Worm (Caenorhabditis elegans) whole organism, L4 larva: ENCODE results near the gene C48D5.3.

Experiments used
- F10B5.3 ChIP-seq: sonication (generic microtip); optimal IDR thresholded peaks from 2 replicates; lab custom pipeline; 2016; ENCODE audit warnings: mild to moderate bottlenecking, missing genetic modification characterization, missing compliant biosample characterization
- F26F4.8 ChIP-seq: fragments of 200-800 bp; sonication (Bioruptor generic); conservative IDR thresholded peaks from 2 replicates; pipeline ENCODE4 v1.3.6; 2022; ENCODE audit warnings: missing genetic modification characterization, missing compliant biosample characterization
- Y75B8A.6 ChIP-seq: fragments of 200-800 bp; sonication (Bioruptor generic); IDR thresholded peaks from 2 replicates; pipeline ENCODE4 v1.3.6; 2022; ENCODE audit warnings: missing genetic modification reagents, missing genetic modification characterization, missing compliant biosample characterization
- aha-1 ChIP-seq: fragments of 150-350 bp; peaks from one replicate; lab custom pipeline; 2014; ENCODE audit warnings: missing biosample characterization, missing genetic modification characterization
- ama-1 ChIP-seq: fragments of 150-350 bp; optimal IDR thresholded peaks from 2 replicates; lab custom pipeline; 2014; ENCODE audit warnings: inconsistent platforms, mixed read lengths
- attf-4 ChIP-seq: sonication (generic microtip); optimal IDR thresholded peaks from 3 replicates; lab custom pipeline; 2017; ENCODE audit warnings: missing biosample characterization, missing genetic modification characterization
- ceh-20 ChIP-seq: fragments of 200-800 bp; sonication (Bioruptor generic); IDR thresholded peaks from 2 replicates; pipeline ENCODE4 v1.3.6; 2022; ENCODE audit warnings: missing genetic modification reagents, missing genetic modification characterization, missing compliant biosample characterization
- ceh-44 ChIP-seq: fragments of 200-800 bp; sonication (Bioruptor generic); IDR thresholded peaks from 2 replicates; pipeline ENCODE4 v1.3.6; 2022; ENCODE audit warnings: missing genetic modification reagents, missing genetic modification characterization, missing compliant biosample characterization
- ceh-82 ChIP-seq: sonication (generic microtip); optimal IDR thresholded peaks from 2 replicates; lab custom pipeline; 2017; ENCODE audit warnings: missing biosample characterization, missing genetic modification characterization
- ces-1 ChIP-seq: fragments of 150-350 bp; sonication (generic microtip); optimal IDR thresholded peaks from 4 replicates; lab custom pipeline; 2014; ENCODE audit warnings: missing biosample characterization, missing genetic modification reagents, missing genetic modification characterization
- daf-16 ChIP-seq, 3 experiments: sonication (generic microtip); optimal IDR thresholded peaks; 2 replicates each; lab custom pipeline; 2016 to 2017; ENCODE audit warnings: missing genetic modification characterization in 3 of 3, missing genetic modification reagents in 3 of 3, mild to moderate bottlenecking in 2 of 3, missing compliant biosample characterization in 2 of 3, missing biosample characterization in 1 of 3, moderate library complexity in 1 of 3
- daf-19 ChIP-seq: fragments of 200-800 bp; sonication (Bioruptor generic); conservative IDR thresholded peaks from 2 replicates; pipeline ENCODE4 v1.3.6; 2022; ENCODE audit warnings: missing genetic modification characterization, missing compliant biosample characterization
- dmd-8 ChIP-seq: fragments of 200-800 bp; sonication (Bioruptor generic); IDR thresholded peaks from 2 replicates; pipeline ENCODE4 v1.3.6; 2022; ENCODE audit warnings: missing genetic modification characterization, missing compliant biosample characterization
- duxl-1 ChIP-seq: sonication (generic microtip); optimal IDR thresholded peaks from 2 replicates; lab custom pipeline; 2016; ENCODE audit warnings: mild to moderate bottlenecking, missing genetic modification characterization, moderate library complexity, missing compliant biosample characterization; ENCODE audit not compliant: poor library complexity
- dve-1 ChIP-seq: sonication (generic microtip); optimal IDR thresholded peaks from 2 replicates; lab custom pipeline; 2017; ENCODE audit warnings: antibody characterized with exemption, mild to moderate bottlenecking, missing genetic modification characterization, missing compliant biosample characterization; ENCODE audit not compliant: insufficient read depth
- egl-43 ChIP-seq: fragments of 200-800 bp; sonication (Bioruptor generic); IDR thresholded peaks from 2 replicates; pipeline ENCODE4 v1.3.6; 2022; ENCODE audit warnings: missing genetic modification reagents, missing genetic modification characterization, missing compliant biosample characterization
- fos-1 ChIP-seq: fragments of 150-350 bp; optimal IDR thresholded peaks from 2 replicates; lab custom pipeline; 2014; ENCODE audit warnings: missing biosample characterization, missing genetic modification characterization
- hlh-11 ChIP-seq: fragments of 200-800 bp; sonication (Bioruptor generic); optimal IDR thresholded peaks from 2 replicates; lab custom pipeline; 2018; ENCODE audit warnings: mild to moderate bottlenecking, missing genetic modification characterization, missing compliant biosample characterization
- hlh-30 ChIP-seq: sonication (generic microtip); optimal IDR thresholded peaks from 2 replicates; lab custom pipeline; 2017; ENCODE audit warnings: antibody characterized with exemption, mild to moderate bottlenecking, missing genetic modification characterization, missing compliant biosample characterization; ENCODE audit not compliant: insufficient read depth
- lim-7 ChIP-seq: fragments of 200-800 bp; sonication (Bioruptor generic); IDR thresholded peaks from 2 replicates; pipeline ENCODE4 v1.3.6; 2022; ENCODE audit warnings: missing genetic modification characterization, missing compliant biosample characterization
- lin-15B ChIP-seq: fragments of 150-350 bp; sonication (generic microtip); optimal IDR thresholded peaks from 3 replicates; lab custom pipeline; 2014; ENCODE audit warnings: missing biosample characterization, missing genetic modification characterization
- lin-38 ChIP-seq: fragments of 200-800 bp; sonication (Bioruptor generic); IDR thresholded peaks from 2 replicates; pipeline ENCODE4 v1.3.6; 2022; ENCODE audit warnings: missing genetic modification reagents, missing genetic modification characterization, missing compliant biosample characterization
- lin-39 ChIP-seq: fragments of 150-350 bp; optimal IDR thresholded peaks from 2 replicates; lab custom pipeline; 2014; ENCODE audit warnings: missing biosample characterization, missing genetic modification reagents, missing genetic modification characterization
- lsy-2 ChIP-seq, 2 experiments: fragments of 150-350 bp in 1 of 2; sonication (generic microtip) in 1 of 2; optimal IDR thresholded peaks; 2 replicates each; lab custom pipeline; 2014 to 2017; ENCODE audit warnings: missing biosample characterization in 2 of 2, missing genetic modification characterization in 2 of 2
- madf-5 ChIP-seq, 2 experiments: fragments of 200-800 bp; sonication (Bioruptor generic); IDR thresholded peaks; 2 replicates each; pipeline ENCODE4 v1.3.6; 2022; ENCODE audit warnings: missing compliant biosample characterization in 2 of 2, missing genetic modification characterization in 2 of 2
- mdt-29 ChIP-seq: fragments of 200-800 bp; sonication (Bioruptor generic); IDR thresholded peaks from 2 replicates; pipeline ENCODE4 v1.3.6; 2022; ENCODE audit warnings: missing genetic modification reagents, missing genetic modification characterization, missing compliant biosample characterization
- mep-1 ChIP-seq: fragments of 150-350 bp; sonication (generic microtip); optimal IDR thresholded peaks from 3 replicates; lab custom pipeline; 2014; ENCODE audit warnings: missing biosample characterization, missing genetic modification characterization
- mxl-3 ChIP-seq: fragments of 200-800 bp; sonication (Bioruptor generic); optimal IDR thresholded peaks from 2 replicates; lab custom pipeline; 2018; ENCODE audit warnings: mild to moderate bottlenecking, missing genetic modification characterization, missing compliant biosample characterization
- nhr-10 ChIP-seq: fragments of 150-350 bp; optimal IDR thresholded peaks from 2 replicates; lab custom pipeline; 2014; ENCODE audit warnings: missing biosample characterization, missing genetic modification characterization
- nhr-102 ChIP-seq: sonication (generic microtip); optimal IDR thresholded peaks from 2 replicates; lab custom pipeline; 2016; ENCODE audit warnings: mild to moderate bottlenecking, missing genetic modification characterization, moderate library complexity, missing compliant biosample characterization
- nhr-28 ChIP-seq: fragments of 150-350 bp; optimal IDR thresholded peaks from 2 replicates; lab custom pipeline; 2014; ENCODE audit warnings: missing biosample characterization, missing genetic modification characterization
- php-3 ChIP-seq: fragments of 200-800 bp; sonication (Bioruptor generic); IDR thresholded peaks from 2 replicates; pipeline ENCODE4 v1.3.6; 2022; ENCODE audit warnings: missing genetic modification reagents, missing genetic modification characterization, missing compliant biosample characterization
- pqm-1 ChIP-seq: sonication (generic microtip); optimal IDR thresholded peaks from 2 replicates; lab custom pipeline; 2017; ENCODE audit warnings: missing biosample characterization, missing genetic modification characterization
- rbr-2 ChIP-seq: sonication (generic microtip); optimal IDR thresholded peaks from 2 replicates; lab custom pipeline; 2016; ENCODE audit warnings: missing genotype, missing genetic modification characterization, missing compliant biosample characterization
- saeg-2 ChIP-seq: fragments of 200-800 bp; sonication (Bioruptor generic); IDR thresholded peaks from 2 replicates; pipeline ENCODE4 v1.3.6; 2022; ENCODE audit warnings: missing genetic modification reagents, missing genetic modification characterization, missing compliant biosample characterization
- spr-1 ChIP-seq: sonication (generic microtip); optimal IDR thresholded peaks from 2 replicates; lab custom pipeline; 2016; ENCODE audit warnings: mild to moderate bottlenecking, missing genetic modification characterization, missing compliant biosample characterization
- unc-130 ChIP-seq: sonication (generic microtip); optimal IDR thresholded peaks from 2 replicates; lab custom pipeline; 2016; ENCODE audit warnings: missing genetic modification reagents, missing genetic modification characterization, missing compliant biosample characterization
- unc-39 ChIP-seq: sonication (generic microtip); optimal IDR thresholded peaks from 2 replicates; lab custom pipeline; 2017; ENCODE audit warnings: missing biosample characterization, missing genetic modification characterization
- unc-62 ChIP-seq, 3 experiments: fragments of 150-350 bp in 1 of 3; sonication (generic microtip); optimal IDR thresholded peaks in 2 of 3; peaks in 1 of 3; 1 replicate in 1 of 3; 2 replicates in 2 of 3; lab custom pipeline; 2014 to 2017; ENCODE audit warnings: missing biosample characterization in 3 of 3, missing genetic modification characterization in 3 of 3, missing genetic modification reagents in 3 of 3, missing genotype in 1 of 3
- zag-1 ChIP-seq: fragments of 150-350 bp; optimal IDR thresholded peaks from 2 replicates; lab custom pipeline; 2014; ENCODE audit warnings: missing biosample characterization, missing genetic modification characterization

The C48D5.3 gene

DNA sequence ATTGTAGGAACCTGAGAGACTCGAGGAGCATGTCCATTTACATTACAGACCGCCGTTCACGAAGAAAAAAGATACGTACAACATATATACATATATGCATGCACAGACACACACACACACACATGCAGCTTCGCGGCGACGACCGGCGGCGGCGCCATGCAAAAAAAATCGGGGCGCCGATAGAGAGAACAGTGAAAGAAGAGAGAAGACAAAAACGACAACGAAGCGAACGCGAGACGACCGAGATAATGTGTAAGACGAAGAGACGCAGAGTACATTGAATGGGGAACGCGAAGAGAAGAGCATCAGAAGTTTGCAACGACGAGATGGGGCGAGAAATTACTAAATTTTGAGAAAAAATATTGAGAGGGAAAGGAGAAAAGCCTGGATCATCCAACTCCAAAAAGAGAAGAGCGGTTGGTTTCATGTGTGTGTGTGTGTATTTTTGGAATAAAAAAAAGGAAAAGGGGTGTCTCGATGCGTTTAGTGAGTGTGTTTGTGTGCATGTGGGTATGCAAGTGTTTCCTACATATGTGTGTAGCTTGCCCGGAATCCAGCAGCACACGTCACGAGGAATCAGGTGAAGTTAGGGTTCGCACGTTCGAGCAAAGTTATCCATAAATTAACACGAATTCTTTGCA is 38.2 kb upstream of the C48D5.3 start (continued):
- TF ChIP-seq lin-38, result no peak
- no peak for TF ChIP-seq pqm-1 (tag; lab: Kevin White, UChicago)
- TF ChIP-seq mxl-3 (GFP tag; lab: Kevin White, UChicago), result peak; percentile 66
- peak; percentile 47 for TF ChIP-seq mep-1 (tag; lab: Kevin White, UChicago)
- no peak for TF ChIP-seq nhr-10 (tag; lab: Kevin White, UChicago)
- peak; percentile 63 for TF ChIP-seq nhr-28 (tag; lab: Kevin White, UChicago)
- TF ChIP-seq hlh-11 (tag; lab: Kevin White, UChicago), result peak; percentile 61
- TF ChIP-seq ceh-20 (GFP tag; lab: Robert Waterston, UW), result no peak
- peak; percentile 48 for TF ChIP-seq dve-1
- peak in 1 of 2 experiments; percentile 90 for TF ChIP-seq unc-62 (GFP tag; optimal IDR thresholded peaks at IDR 0.05 in 1 of 2; lab: Kevin White, UChicago)
- TF ChIP-seq unc-62 (tag; optimal IDR thresholded peaks at IDR 0.05; lab: Kevin White, UChicago), result no peak
- TF ChIP-seq unc-39 (tag; lab: Kevin White, UChicago), result no peak
- peak; percentile 22 for TF ChIP-seq hlh-30 (tag; lab: Kevin White, UChicago)
- TF ChIP-seq lin-15B (tag; lab: Kevin White, UChicago), result no peak
- no peak for TF ChIP-seq ces-1 (GFP tag; lab: Kevin White, UChicago)

DNA sequence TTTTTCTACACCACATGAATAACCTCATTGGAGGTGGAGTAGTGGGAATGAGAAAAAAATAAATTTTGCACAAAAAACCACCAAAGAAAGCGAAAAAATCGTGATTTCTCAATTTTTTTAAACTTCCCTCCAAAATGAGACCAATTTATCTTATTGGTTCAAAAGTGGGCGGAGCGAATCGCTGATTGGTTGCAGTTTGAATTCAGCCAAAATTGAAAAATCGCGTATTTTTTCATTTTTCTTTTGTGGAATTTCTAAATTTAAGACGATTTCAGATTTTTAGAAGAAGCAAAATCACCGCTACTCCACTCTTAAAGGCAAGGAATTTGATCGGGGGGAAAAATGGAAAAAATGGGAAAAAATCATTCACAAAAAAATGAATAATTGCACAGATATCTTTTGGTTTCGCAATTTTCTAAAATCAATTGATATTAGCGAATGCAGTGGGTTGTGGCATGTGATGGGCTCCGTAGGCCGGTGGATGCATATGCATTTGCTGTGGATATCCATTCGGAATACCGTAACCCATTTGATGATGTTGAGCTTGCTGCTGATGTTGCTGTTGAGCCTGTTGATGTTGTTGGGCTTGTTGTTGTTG is 31.4 kb upstream of the C48D5.3 start:
- no peak for TF ChIP-seq daf-16 (GFP tag; optimal IDR thresholded peaks at IDR 0.05; lab: Kevin White, UChicago)
- no peak for TF ChIP-seq daf-16 (tag; optimal IDR thresholded peaks at IDR 0.05; lab: Kevin White, UChicago)
- peak in 1 of 2 experiments; percentile 93 for TF ChIP-seq unc-62 (GFP tag; optimal IDR thresholded peaks at IDR 0.05 in 1 of 2; lab: Kevin White, UChicago)
- no peak for TF ChIP-seq unc-62 (tag; optimal IDR thresholded peaks at IDR 0.05; lab: Kevin White, UChicago)
- TF ChIP-seq zag-1 (tag; lab: Kevin White, UChicago), result no peak

DNA sequence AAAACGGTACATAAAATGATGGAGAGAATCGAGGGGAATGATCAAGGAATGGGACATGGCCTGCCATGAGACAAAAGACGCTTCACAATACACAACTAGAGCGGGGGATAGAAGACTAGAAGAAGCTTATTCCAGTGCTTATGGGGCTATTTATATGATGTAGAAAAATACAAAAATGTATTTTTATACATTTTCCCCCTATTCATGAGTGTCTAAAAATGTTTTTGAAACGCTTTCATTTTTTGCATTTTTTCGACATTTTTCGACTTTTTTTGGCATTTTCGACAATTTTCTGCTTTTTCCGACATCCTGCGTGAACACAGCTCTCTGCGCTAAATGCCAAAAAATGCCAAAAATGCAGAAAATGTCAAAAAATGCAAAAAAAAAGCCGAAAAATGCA is 30.9 kb upstream of the C48D5.3 start:
- TF ChIP-seq Y75B8A.6 (GFP tag; lab: Robert Waterston, UW), result no peak
- 0 out of 2 replicates have a peak, but pooled peaks have one; percentile 12 for TF ChIP-seq F26F4.8 (GFP tag; lab: Robert Waterston, UW)
- no peak for TF ChIP-seq php-3
- TF ChIP-seq fos-1, result no peak
- TF ChIP-seq aha-1 (tag; lab: Kevin White, UChicago), result peak; percentile 69
- TF ChIP-seq unc-62 (GFP tag; optimal IDR thresholded peaks at IDR 0.05 in 1 of 2; lab: Kevin White, UChicago), result peak in 1 of 2 experiments; percentile 68
- no peak for TF ChIP-seq unc-62 (tag; optimal IDR thresholded peaks at IDR 0.05; lab: Kevin White, UChicago)
- TF ChIP-seq F10B5.3 (tag; lab: Kevin White, UChicago), result peak; percentile 22
- TF ChIP-seq saeg-2 (GFP tag; lab: Robert Waterston, UW), result no peak

DNA sequence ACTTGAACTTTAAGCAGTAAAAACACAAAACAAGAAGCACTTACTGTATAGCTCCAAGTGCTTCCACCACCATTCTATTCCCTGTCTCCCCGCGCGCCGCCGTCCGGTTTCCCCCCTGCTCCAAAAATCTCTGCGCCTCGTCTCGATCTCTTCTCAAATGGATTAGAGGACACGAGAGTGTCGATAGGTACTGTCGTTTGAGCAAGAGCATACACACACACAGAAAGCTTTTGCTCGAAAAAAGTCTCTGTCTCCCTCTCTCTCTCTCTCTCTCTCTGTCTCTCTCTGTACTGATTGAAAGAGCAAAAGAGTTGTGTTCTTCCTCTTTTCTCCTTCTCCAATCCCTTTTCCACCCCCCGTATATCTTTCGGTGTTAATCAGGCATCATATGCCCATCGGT is 24.1 kb upstream of the C48D5.3 start:
- TF ChIP-seq Y75B8A.6 (GFP tag; lab: Robert Waterston, UW), result no peak
- peak in 1 of 2 experiments; percentile 84 for TF ChIP-seq unc-62 (GFP tag; optimal IDR thresholded peaks at IDR 0.05 in 1 of 2; lab: Kevin White, UChicago)
- no peak for TF ChIP-seq unc-62 (tag; optimal IDR thresholded peaks at IDR 0.05; lab: Kevin White, UChicago)
- TF ChIP-seq, all 104 proteins: peak for 1

DNA sequence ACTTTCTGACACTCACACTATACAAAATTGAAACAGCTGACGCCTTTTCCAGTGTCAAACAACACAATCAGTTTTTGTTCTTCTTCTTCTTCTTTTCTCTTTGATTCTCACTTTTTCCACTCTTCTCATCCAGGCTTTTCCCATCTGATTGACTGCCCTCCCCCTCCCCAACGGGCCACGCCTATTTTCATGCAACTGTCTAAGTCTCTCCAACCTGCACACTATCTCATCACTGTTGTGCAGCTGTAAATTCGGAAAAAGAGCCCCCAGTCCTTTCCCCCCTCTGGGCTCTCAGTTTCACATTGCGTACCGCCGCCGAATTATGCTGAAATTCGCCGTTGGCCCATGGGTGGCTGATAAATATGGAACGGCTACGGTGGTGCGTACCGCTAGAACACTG is 19.7 kb upstream of the C48D5.3 start:
- TF ChIP-seq zag-1 (tag; lab: Kevin White, UChicago), result no peak
- TF ChIP-seq nhr-102 (tag; lab: Kevin White, UChicago), result no peak
- no peak for TF ChIP-seq daf-19 (GFP tag; lab: Robert Waterston, UW)
- TF ChIP-seq lim-7, result no peak
- no peak for TF ChIP-seq dmd-8
- no peak for TF ChIP-seq lsy-2 (tag; optimal IDR thresholded peaks at IDR 0.05; lab: Kevin White, UChicago)
- no peak for TF ChIP-seq pqm-1 (tag; lab: Kevin White, UChicago)
- no peak for TF ChIP-seq madf-5 (GFP tag; IDR thresholded peaks at IDR 0.05; lab: Robert Waterston, UW)
- no peak for TF ChIP-seq F10B5.3 (tag; lab: Kevin White, UChicago)
- no peak for TF ChIP-seq attf-4 (tag; lab: Kevin White, UChicago)
- no peak for TF ChIP-seq ama-1 (lab: Kevin White, UChicago)
- TF ChIP-seq unc-130 (GFP tag; lab: Kevin White, UChicago), result no peak
- no peak for TF ChIP-seq mdt-29 (GFP tag; lab: Robert Waterston, UW)
- TF ChIP-seq ceh-44 (GFP tag; lab: Robert Waterston, UW), result no peak
- TF ChIP-seq lin-39 (tag; lab: Kevin White, UChicago), result no peak
- no peak for TF ChIP-seq ceh-82 (tag; lab: Kevin White, UChicago)
- TF ChIP-seq hlh-11 (tag; lab: Kevin White, UChicago), result peak; percentile 33
- no peak for TF ChIP-seq duxl-1 (tag; lab: Kevin White, UChicago)
- TF ChIP-seq spr-1 (tag; lab: Kevin White, UChicago), result no peak
- TF ChIP-seq rbr-2, result peak; percentile 6
- peak; percentile 36 for TF ChIP-seq mxl-3 (GFP tag; lab: Kevin White, UChicago)
- no peak for TF ChIP-seq egl-43 (GFP tag; lab: Robert Waterston, UW)
